Worm (Caenorhabditis elegans) whole organism, L3 larva: ENCODE results near the gene rpl-22.

Experiments used
- R02D3.7 ChIP-seq: fragments of 150-350 bp; optimal IDR thresholded peaks from 2 replicates; lab custom pipeline; 2014; ENCODE audit warnings: missing biosample characterization, missing genetic modification characterization
- ZK546.5 ChIP-seq: sonication (generic microtip); optimal IDR thresholded peaks from 2 replicates; lab custom pipeline; 2017; ENCODE audit warnings: missing biosample characterization, missing genetic modification characterization
- aly-2 ChIP-seq: fragments of 150-350 bp; optimal IDR thresholded peaks from 2 replicates; lab custom pipeline; 2014; ENCODE audit warnings: missing biosample characterization, missing genetic modification characterization
- ama-1 ChIP-seq: fragments of 150-350 bp; optimal IDR thresholded peaks from 2 replicates; lab custom pipeline; 2018
- ceh-16 ChIP-seq: sonication (generic microtip); optimal IDR thresholded peaks from 2 replicates; lab custom pipeline; 2017; ENCODE audit warnings: missing biosample characterization, missing genetic modification characterization
- ceh-28 ChIP-seq: fragments of 150-350 bp; optimal IDR thresholded peaks from 2 replicates; lab custom pipeline; 2014; ENCODE audit warnings: missing biosample characterization, missing genetic modification reagents, missing genetic modification characterization
- ceh-82 ChIP-seq: fragments of 150-350 bp; optimal IDR thresholded peaks from 2 replicates; lab custom pipeline; 2014; ENCODE audit warnings: missing biosample characterization, missing genetic modification characterization
- daf-12 ChIP-seq: fragments of 150-350 bp; optimal IDR thresholded peaks from 2 replicates; lab custom pipeline; 2014; ENCODE audit warnings: missing biosample characterization, missing genetic modification reagents, missing genetic modification characterization
- egl-27 ChIP-seq: sonication (generic microtip); optimal IDR thresholded peaks from 4 replicates; lab custom pipeline; 2017; ENCODE audit warnings: missing biosample characterization, missing genetic modification reagents, missing genetic modification characterization
- egl-5 ChIP-seq: fragments of 150-350 bp; optimal IDR thresholded peaks from 2 replicates; lab custom pipeline; 2017; ENCODE audit warnings: missing biosample characterization, missing genetic modification reagents, missing genetic modification characterization, inconsistent platforms
- elt-1 ChIP-seq: fragments of 150-350 bp; optimal IDR thresholded peaks from 2 replicates; lab custom pipeline; 2014; ENCODE audit warnings: missing biosample characterization, missing genetic modification characterization
- elt-3 ChIP-seq, 3 experiments: fragments of 150-350 bp in 1 of 3; sonication (generic microtip) in 2 of 3; optimal IDR thresholded peaks; 2 replicates in 2 of 3; 4 replicates in 1 of 3; lab custom pipeline; 2014 to 2017; ENCODE audit warnings: missing biosample characterization in 3 of 3, missing genetic modification characterization in 3 of 3
- eor-1 ChIP-seq, 2 experiments: fragments of 150-350 bp; optimal IDR thresholded peaks; 2 replicates each; lab custom pipeline; 2014 to 2018; ENCODE audit warnings: missing biosample characterization in 2 of 2, missing genetic modification characterization in 2 of 2
- fkh-10 ChIP-seq: sonication (generic microtip); optimal IDR thresholded peaks from 2 replicates; lab custom pipeline; 2017; ENCODE audit warnings: missing biosample characterization, missing genetic modification reagents, missing genetic modification characterization
- fkh-2 ChIP-seq: fragments of 150-350 bp; optimal IDR thresholded peaks from 2 replicates; lab custom pipeline; 2014; ENCODE audit warnings: missing biosample characterization, missing genetic modification reagents, missing genetic modification characterization
- fos-1 ChIP-seq: fragments of 150-350 bp; optimal IDR thresholded peaks from 2 replicates; lab custom pipeline; 2014; ENCODE audit warnings: missing biosample characterization, missing genetic modification characterization
- hmg-11 ChIP-seq: sonication (generic microtip); optimal IDR thresholded peaks from 2 replicates; lab custom pipeline; 2016; ENCODE audit warnings: missing genetic modification characterization, missing compliant biosample characterization
- lin-15B ChIP-seq: fragments of 150-350 bp; optimal IDR thresholded peaks from 2 replicates; lab custom pipeline; 2014; ENCODE audit warnings: missing biosample characterization, missing genetic modification characterization
- lin-39 ChIP-seq: fragments of 150-350 bp; optimal IDR thresholded peaks from 2 replicates; lab custom pipeline; 2018; ENCODE audit warnings: missing biosample characterization, missing genetic modification reagents, missing genetic modification characterization
- lsy-12 ChIP-seq: sonication (generic microtip); optimal IDR thresholded peaks from 2 replicates; lab custom pipeline; 2016; ENCODE audit warnings: mild to moderate bottlenecking, missing genetic modification characterization, missing compliant biosample characterization
- mdl-1 ChIP-seq: fragments of 150-350 bp; optimal IDR thresholded peaks from 2 replicates; lab custom pipeline; 2014; ENCODE audit warnings: missing biosample characterization, missing genetic modification characterization
- mml-1 ChIP-seq: fragments of 150-350 bp; sonication (generic microtip); optimal IDR thresholded peaks from 3 replicates; lab custom pipeline; 2014; ENCODE audit warnings: missing biosample characterization, missing genetic modification characterization
- nfya-1 ChIP-seq: sonication (generic microtip); optimal IDR thresholded peaks from 2 replicates; lab custom pipeline; 2017; ENCODE audit warnings: missing genetic modification characterization, mild to moderate bottlenecking, missing compliant biosample characterization, antibody characterized with exemption, moderate library complexity; ENCODE audit not compliant: insufficient read depth
- nhr-11 ChIP-seq: fragments of 150-350 bp; optimal IDR thresholded peaks from 2 replicates; lab custom pipeline; 2014; ENCODE audit warnings: missing biosample characterization, missing genetic modification characterization
- nhr-12 ChIP-seq: fragments of 150-350 bp; optimal IDR thresholded peaks from 2 replicates; lab custom pipeline; 2014; ENCODE audit warnings: missing biosample characterization, missing genetic modification characterization
- nhr-23 ChIP-seq: fragments of 150-350 bp; optimal IDR thresholded peaks from 2 replicates; lab custom pipeline; 2014; ENCODE audit warnings: missing biosample characterization, missing genetic modification reagents, missing genetic modification characterization
- nhr-237 ChIP-seq: fragments of 150-350 bp; optimal IDR thresholded peaks from 2 replicates; lab custom pipeline; 2014; ENCODE audit warnings: missing biosample characterization, missing genetic modification characterization
- nhr-25 ChIP-seq: sonication (generic microtip); optimal IDR thresholded peaks from 2 replicates; lab custom pipeline; 2017; ENCODE audit warnings: missing biosample characterization, missing genetic modification characterization
- nhr-28 ChIP-seq: fragments of 150-350 bp; optimal IDR thresholded peaks from 2 replicates; lab custom pipeline; 2014; ENCODE audit warnings: missing biosample characterization, missing genetic modification characterization
- nhr-43 ChIP-seq: sonication (generic microtip); optimal IDR thresholded peaks from 2 replicates; lab custom pipeline; 2016; ENCODE audit warnings: mild to moderate bottlenecking, missing genetic modification characterization, missing compliant biosample characterization; ENCODE audit not compliant: poor library complexity, severe bottlenecking
- nhr-67 ChIP-seq: fragments of 150-350 bp; optimal IDR thresholded peaks from 2 replicates; lab custom pipeline; 2014; ENCODE audit warnings: missing biosample characterization, missing genetic modification characterization
- nhr-76 ChIP-seq: fragments of 150-350 bp; sonication (generic microtip); optimal IDR thresholded peaks from 5 replicates; lab custom pipeline; 2014; ENCODE audit warnings: missing biosample characterization, missing genetic modification characterization
- nhr-77 ChIP-seq: fragments of 150-350 bp; optimal IDR thresholded peaks from 2 replicates; lab custom pipeline; 2014; ENCODE audit warnings: missing biosample characterization, missing genetic modification characterization
- pha-4 ChIP-seq: fragments of 150-350 bp; optimal IDR thresholded peaks from 2 replicates; lab custom pipeline; 2014; ENCODE audit warnings: missing biosample characterization, missing genetic modification reagents, missing genetic modification characterization
- pqm-1 ChIP-seq: fragments of 150-350 bp; optimal IDR thresholded peaks from 2 replicates; lab custom pipeline; 2017; ENCODE audit warnings: missing biosample characterization, missing genetic modification characterization, inconsistent platforms
- sea-2 ChIP-seq: fragments of 150-350 bp; sonication (generic microtip); optimal IDR thresholded peaks from 4 replicates; lab custom pipeline; 2014; ENCODE audit warnings: missing biosample characterization, missing genetic modification reagents, missing genetic modification characterization
- skn-1 ChIP-seq: fragments of 150-350 bp; optimal IDR thresholded peaks from 2 replicates; lab custom pipeline; 2014; ENCODE audit warnings: missing biosample characterization, missing genetic modification characterization
- snpc-4 ChIP-seq: fragments of 150-350 bp; optimal IDR thresholded peaks from 2 replicates; lab custom pipeline; 2014; ENCODE audit warnings: missing biosample characterization, missing genetic modification characterization
- tbx-2 ChIP-seq: sonication (generic microtip); optimal IDR thresholded peaks from 2 replicates; lab custom pipeline; 2016; ENCODE audit warnings: mild to moderate bottlenecking, missing genetic modification characterization, missing compliant biosample characterization
- unc-39 ChIP-seq: sonication (generic microtip); optimal IDR thresholded peaks from 4 replicates; lab custom pipeline; 2017; ENCODE audit warnings: missing biosample characterization, missing genetic modification characterization
- unc-62 ChIP-seq: fragments of 150-350 bp; sonication (generic microtip); optimal IDR thresholded peaks from 4 replicates; lab custom pipeline; 2014; ENCODE audit warnings: missing biosample characterization, missing genetic modification reagents, missing genetic modification characterization
- zag-1 ChIP-seq: fragments of 150-350 bp; optimal IDR thresholded peaks from 2 replicates; lab custom pipeline; 2014; ENCODE audit warnings: missing biosample characterization, missing genetic modification characterization
- ztf-11 ChIP-seq: fragments of 150-350 bp; optimal IDR thresholded peaks from 2 replicates; lab custom pipeline; 2014; ENCODE audit warnings: missing biosample characterization, missing genetic modification characterization
- ztf-4 ChIP-seq: fragments of 150-350 bp; optimal IDR thresholded peaks from 2 replicates; lab custom pipeline; 2014; ENCODE audit warnings: missing biosample characterization, missing genetic modification characterization

The rpl-22 gene

DNA sequence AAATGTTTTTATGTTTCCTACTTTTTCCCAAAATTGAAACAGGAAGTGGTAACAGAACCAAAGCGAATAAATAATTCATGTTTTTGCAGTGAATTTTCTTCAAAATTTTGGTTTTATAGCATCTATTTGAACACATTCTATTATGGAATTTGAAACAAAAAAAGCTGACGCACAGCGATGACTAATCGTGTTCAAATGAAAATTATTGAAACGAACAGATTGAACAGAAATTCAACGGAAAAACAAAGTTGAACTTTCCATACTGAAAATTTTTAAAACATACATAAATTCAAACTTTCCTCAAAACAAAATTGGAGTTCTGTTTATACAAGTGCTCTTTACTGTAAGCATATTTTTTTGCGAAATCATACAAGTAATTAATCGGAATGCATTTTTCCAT is 43.4 kb upstream of the rpl-22 start, which contains the start of gene F59A6.12:
Gene F59A6.12 (minus strand): TSS at position 101 of the 400 bp plus-strand sequence.
- TF ChIP-seq nhr-11 (tag; lab: Kevin White, UChicago), result no peak
- TF ChIP-seq lsy-12 (tag; lab: Kevin White, UChicago), result no peak
- TF ChIP-seq zag-1 (tag; lab: Kevin White, UChicago), result no peak
- no peak for TF ChIP-seq nhr-25 (tag; lab: Kevin White, UChicago)
- no peak for TF ChIP-seq lin-39
- no peak for TF ChIP-seq nhr-76 (tag; lab: Kevin White, UChicago)
- no peak for TF ChIP-seq snpc-4 (tag; lab: Kevin White, UChicago)
- TF ChIP-seq egl-27 (tag; lab: Kevin White, UChicago), result no peak
- no peak for TF ChIP-seq nhr-77 (tag; lab: Kevin White, UChicago)

DNA sequence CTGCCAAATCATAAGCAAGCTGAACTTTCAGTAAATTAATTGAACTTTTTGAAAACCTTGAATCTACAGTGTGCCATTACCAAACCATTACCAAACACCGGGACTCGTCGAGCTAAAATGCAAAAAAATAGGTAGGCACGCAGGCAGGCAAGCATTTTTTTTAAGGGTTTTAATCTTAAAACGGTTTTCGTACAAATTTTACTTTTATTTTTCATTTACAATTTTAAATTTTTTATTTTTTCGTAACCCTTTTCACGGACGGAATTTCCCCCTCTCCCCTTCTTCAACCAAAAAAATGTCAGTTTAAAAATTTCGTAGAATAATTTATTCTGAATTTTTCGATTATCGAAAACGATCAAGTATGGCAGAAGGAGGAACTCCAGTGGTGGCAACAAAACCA is 41.0 kb upstream of the rpl-22 start, which contains the start of gene F59A6.2:
Gene F59A6.2 (plus strand): TSS at position 301 of the 400 bp plus-strand sequence.
- TF ChIP-seq fos-1 (tag; lab: Kevin White, UChicago), result no peak
- TF ChIP-seq nhr-76 (tag; lab: Kevin White, UChicago), result no peak
- TF ChIP-seq egl-5 (tag; lab: Kevin White, UChicago), result no peak
- no peak for TF ChIP-seq ceh-28
- no peak for TF ChIP-seq ceh-82
- no peak for TF ChIP-seq unc-62 (GFP tag; lab: Kevin White, UChicago)
- TF ChIP-seq pha-4 (tag; lab: Kevin White, UChicago), result no peak
- TF ChIP-seq sea-2 (GFP tag; lab: Kevin White, UChicago), result no peak
- no peak for TF ChIP-seq aly-2 (tag; lab: Kevin White, UChicago)
- TF ChIP-seq ZK546.5 (tag; lab: Kevin White, UChicago), result no peak
- TF ChIP-seq ceh-16 (tag; lab: Kevin White, UChicago), result no peak
- no peak for TF ChIP-seq nhr-25 (tag; lab: Kevin White, UChicago)
- TF ChIP-seq nhr-12 (tag; lab: Kevin White, UChicago), result no peak
- TF ChIP-seq unc-39, result no peak
- TF ChIP-seq fkh-2 (tag; lab: Kevin White, UChicago), result no peak
- no peak for TF ChIP-seq lin-15B (tag; lab: Kevin White, UChicago)
- TF ChIP-seq snpc-4 (tag; lab: Kevin White, UChicago), result no peak
- TF ChIP-seq elt-3 (tag; optimal IDR thresholded peaks at IDR 0.05; lab: Kevin White, UChicago), result no peak
- TF ChIP-seq nhr-28 (tag; lab: Kevin White, UChicago), result no peak
- no peak for TF ChIP-seq nhr-77 (tag; lab: Kevin White, UChicago)

DNA sequence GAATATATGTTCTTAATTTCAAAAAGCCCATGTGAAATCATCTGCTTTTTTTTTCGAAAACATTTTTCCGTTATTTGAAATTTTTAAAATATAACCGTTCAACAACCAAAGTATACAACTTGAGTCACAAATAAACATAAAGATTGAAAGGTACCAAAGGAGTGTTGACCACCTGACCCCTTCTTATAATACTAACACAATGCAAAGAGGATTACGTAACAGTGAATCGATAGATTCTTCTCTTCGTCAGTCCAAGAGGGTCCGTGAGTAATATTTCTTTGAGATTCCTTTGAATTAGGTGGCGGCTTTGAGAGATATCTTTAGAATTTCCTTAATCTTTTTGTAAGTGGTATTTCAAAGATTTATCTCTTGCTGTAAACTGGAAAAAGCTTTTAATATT is 39.3 kb upstream of the rpl-22 start:
- TF ChIP-seq pha-4 (tag; lab: Kevin White, UChicago), result no peak
- TF ChIP-seq hmg-11 (tag; lab: Kevin White, UChicago), result no peak

DNA sequence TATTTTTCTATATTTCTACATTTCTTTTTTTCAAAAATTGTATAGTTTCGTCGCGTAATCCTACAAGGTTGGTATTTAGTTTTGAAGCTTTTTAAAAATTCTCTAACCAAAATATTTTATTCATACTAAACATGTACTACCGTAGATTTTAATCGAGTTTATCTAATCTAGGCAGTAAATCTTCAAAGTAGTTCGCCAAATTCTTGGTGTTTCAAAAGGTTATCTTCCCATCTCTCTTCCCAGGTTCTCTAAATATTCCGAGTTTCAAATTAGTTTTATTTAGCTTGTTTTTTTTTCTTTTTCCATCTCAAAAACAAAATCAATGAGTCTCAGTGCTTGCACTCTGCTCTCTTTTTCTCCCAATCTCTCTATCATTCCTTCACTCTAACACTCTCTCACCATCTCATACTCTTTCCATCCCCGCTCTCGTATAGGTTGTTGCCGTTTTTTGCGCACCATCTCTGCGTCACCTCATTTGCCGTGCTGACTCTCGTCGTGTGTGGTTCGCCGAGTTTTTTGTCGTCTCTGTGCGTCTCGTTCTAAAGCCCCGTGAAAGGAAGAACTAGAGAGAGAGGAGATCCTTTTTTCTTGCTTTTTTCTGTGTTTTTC is 38.3 kb upstream of the rpl-22 start:
- peak; percentile 60 for TF ChIP-seq nhr-23 (tag; lab: Kevin White, UChicago)
- TF ChIP-seq unc-62 (GFP tag; lab: Kevin White, UChicago), result peak; percentile 46
- no peak for TF ChIP-seq aly-2 (tag; lab: Kevin White, UChicago)
- no peak for TF ChIP-seq ztf-11 (tag; lab: Kevin White, UChicago)
- peak; percentile 89 for TF ChIP-seq nfya-1 (tag; lab: Kevin White, UChicago)
- peak; percentile 22 for TF ChIP-seq sea-2 (GFP tag; lab: Kevin White, UChicago)
- no peak for TF ChIP-seq fkh-10 (GFP tag; lab: Kevin White, UChicago)
- peak; percentile 90 for TF ChIP-seq elt-1
- no peak for TF ChIP-seq daf-12 (tag; lab: Kevin White, UChicago)
- TF ChIP-seq nhr-25 (tag; lab: Kevin White, UChicago), result peak; percentile 15
- no peak for TF ChIP-seq mdl-1 (tag; lab: Kevin White, UChicago)
- TF ChIP-seq elt-3 (tag; optimal IDR thresholded peaks at IDR 0.05; lab: Kevin White, UChicago), result no peak
- TF ChIP-seq nhr-237 (tag; lab: Kevin White, UChicago), result no peak
- TF ChIP-seq tbx-2 (tag; lab: Kevin White, UChicago), result no peak
- no peak for TF ChIP-seq ceh-82
- peak; percentile 57 for TF ChIP-seq ztf-4 (tag; lab: Kevin White, UChicago)
- TF ChIP-seq nhr-12 (tag; lab: Kevin White, UChicago), result no peak
- TF ChIP-seq ama-1 (lab: Kevin White, UChicago), result no peak
- no peak for TF ChIP-seq eor-1 (tag; optimal IDR thresholded peaks at IDR 0.05; lab: Kevin White, UChicago)
- TF ChIP-seq egl-5 (tag; lab: Kevin White, UChicago), result peak; percentile 42
- no peak for TF ChIP-seq nhr-76 (tag; lab: Kevin White, UChicago)
- no peak for TF ChIP-seq nhr-67 (tag; lab: Kevin White, UChicago)
- no peak for TF ChIP-seq nhr-77 (tag; lab: Kevin White, UChicago)
- TF ChIP-seq pqm-1 (tag; lab: Kevin White, UChicago), result no peak
- TF ChIP-seq nhr-11 (tag; lab: Kevin White, UChicago), result no peak
- TF ChIP-seq lsy-12 (tag; lab: Kevin White, UChicago), result no peak
- peak; percentile 15 for TF ChIP-seq nhr-43 (tag; lab: Kevin White, UChicago)
- TF ChIP-seq R02D3.7 (tag; lab: Kevin White, UChicago), result peak; percentile 22
- peak; percentile 43 for TF ChIP-seq lin-39
- peak; percentile 43 for TF ChIP-seq pha-4 (tag; lab: Kevin White, UChicago)
- no peak for TF ChIP-seq unc-39
- peak; percentile 44 for TF ChIP-seq snpc-4 (tag; lab: Kevin White, UChicago)
- TF ChIP-seq ZK546.5 (tag; lab: Kevin White, UChicago), result no peak
- no peak for TF ChIP-seq fos-1 (tag; lab: Kevin White, UChicago)
- no peak for TF ChIP-seq mml-1 (tag; lab: Kevin White, UChicago)
- peak; percentile 38 for TF ChIP-seq skn-1 (tag; lab: Kevin White, UChicago)
